Fruit fly (Drosophila melanogaster): Measurements from ENCODE around the gene Rh7.
A peak's percentile ranks its signal among the peaks of the same experiment; 100 is the strongest.

The Rh7 gene

dm6 chr3L:12122891-12123290 is 52.4 kb downstream of the Rh7 start:
- TF ChIP-seq Dfd (GFP tag; optimal IDR thresholded peaks at IDR 0.05) (peak; percentile 99), usp (GFP tag; optimal IDR thresholded peaks at IDR 0.05) (no peak)

dm6 chr3L:12119875-12120485 is 55.3 kb downstream of the Rh7 start, which contains the start of gene CG11560:
CG11560 (plus strand) TSS chr3L:12120019.
- TF ChIP-seq Dif (GFP tag; optimal IDR thresholded peaks at IDR 0.05; ENCODE audit: partially characterized antibody) (no peak), woc (GFP tag; optimal IDR thresholded peaks at IDR 0.05) (no peak), Hnf4 (GFP tag; optimal IDR thresholded peaks at IDR 0.05) (no peak), dl (GFP tag; optimal IDR thresholded peaks at IDR 0.05; ENCODE audit: insufficient read depth in 1 of 2, partially characterized antibody in 2 of 2) (no peak), Rel (GFP tag; optimal IDR thresholded peaks at IDR 0.05) (no peak), Rel (tag; optimal IDR thresholded peaks at IDR 0.05) (no peak), Dfd (GFP tag; optimal IDR thresholded peaks at IDR 0.05) (no peak), br (GFP tag; optimal IDR thresholded peaks at IDR 0.05) (no peak), jim (GFP tag; optimal IDR thresholded peaks at IDR 0.05) (no peak), HLH106 (tag; optimal IDR thresholded peaks at IDR 0.05) (no peak), Mio (GFP tag; optimal IDR thresholded peaks at IDR 0.05) (no peak), tai (GFP tag; optimal IDR thresholded peaks at IDR 0.05) (no peak), N (GFP tag; optimal IDR thresholded peaks at IDR 0.05) (no peak), dmrt93B (GFP tag; optimal IDR thresholded peaks at IDR 0.05) (no peak), CG9705 (GFP tag; optimal IDR thresholded peaks at IDR 0.05) (no peak), Abd-B (GFP tag; optimal IDR thresholded peaks at IDR 0.05) (no peak)

dm6 chr3L:12118631-12119030 is 56.7 kb downstream of the Rh7 start:
- no peak for TF ChIP-seq lola (GFP tag; optimal IDR thresholded peaks at IDR 0.05)
- TF ChIP-seq jim (GFP tag; optimal IDR thresholded peaks at IDR 0.05): no peak
- TF ChIP-seq Mio (GFP tag; optimal IDR thresholded peaks at IDR 0.05): no peak
- no peak for TF ChIP-seq Dfd (GFP tag; optimal IDR thresholded peaks at IDR 0.05)
- TF ChIP-seq Myc (optimal IDR thresholded peaks at IDR 0.05): no peak
- no peak for TF ChIP-seq Hr78 (GFP tag; optimal IDR thresholded peaks at IDR 0.05)
- no peak for TF ChIP-seq Abd-B (GFP tag; optimal IDR thresholded peaks at IDR 0.05)
- TF ChIP-seq N (GFP tag; optimal IDR thresholded peaks at IDR 0.05): no peak
- TF ChIP-seq br (GFP tag; optimal IDR thresholded peaks at IDR 0.05): no peak
- no peak for TF ChIP-seq dmrt93B (GFP tag; optimal IDR thresholded peaks at IDR 0.05)
- TF ChIP-seq foxo (GFP tag; optimal IDR thresholded peaks at IDR 0.05): no peak
- TF ChIP-seq CG9705 (GFP tag; optimal IDR thresholded peaks at IDR 0.05): no peak
- no peak for TF ChIP-seq Jra (GFP tag; optimal IDR thresholded peaks at IDR 0.05)
- no peak for TF ChIP-seq Hr83 (GFP tag; optimal IDR thresholded peaks at IDR 0.05; ENCODE audit: poor library complexity, severe bottlenecking)
- no peak for TF ChIP-seq CrebA (GFP tag; optimal IDR thresholded peaks at IDR 0.05; ENCODE audit: borderline replicate concordance)
- no peak for TF ChIP-seq GATAd (GFP tag; optimal IDR thresholded peaks at IDR 0.05)
- TF ChIP-seq fru (GFP tag; optimal IDR thresholded peaks at IDR 0.05): no peak
- TF ChIP-seq psq (GFP tag; optimal IDR thresholded peaks at IDR 0.05): no peak
- no peak for TF ChIP-seq sv (GFP tag; optimal IDR thresholded peaks at IDR 0.05)
- TF ChIP-seq usp (GFP tag; optimal IDR thresholded peaks at IDR 0.05): no peak

dm6 chr3L:12118156-12118555 is 57.1 kb downstream of the Rh7 start, which contains the start of gene ssp:
ssp (plus strand) TSS chr3L:12118257.
- TF ChIP-seq Jra (GFP tag; optimal IDR thresholded peaks at IDR 0.05) (no peak), Sp1 (GFP tag; optimal IDR thresholded peaks at IDR 0.05) (no peak), Mio (GFP tag; optimal IDR thresholded peaks at IDR 0.05) (no peak), Dif (GFP tag; optimal IDR thresholded peaks at IDR 0.05; ENCODE audit: partially characterized antibody) (no peak), foxo (GFP tag; optimal IDR thresholded peaks at IDR 0.05) (no peak), dmrt93B (GFP tag; optimal IDR thresholded peaks at IDR 0.05) (no peak), jim (GFP tag; optimal IDR thresholded peaks at IDR 0.05) (no peak), woc (GFP tag; optimal IDR thresholded peaks at IDR 0.05) (no peak), Myc (optimal IDR thresholded peaks at IDR 0.05) (no peak), ey (GFP tag; optimal IDR thresholded peaks at IDR 0.05) (no peak), OdsH (GFP tag; optimal IDR thresholded peaks at IDR 0.05) (no peak), Hr83 (GFP tag; optimal IDR thresholded peaks at IDR 0.05; ENCODE audit: poor library complexity, severe bottlenecking) (no peak), CrebA (GFP tag; optimal IDR thresholded peaks at IDR 0.05; ENCODE audit: borderline replicate concordance) (no peak), rgr (GFP tag; optimal IDR thresholded peaks at IDR 0.05) (no peak), dl (GFP tag; optimal IDR thresholded peaks at IDR 0.05; ENCODE audit: insufficient read depth in 1 of 2, partially characterized antibody in 2 of 2) (no peak)
